Worm (Caenorhabditis elegans) whole organism, L3 larva: ENCODE measurements around the gene cyp-35A5.

Experiments
- daf-12 ChIP-seq: fragments of 150-350 bp; optimal IDR thresholded peaks from 2 replicates; lab custom pipeline; 2014; ENCODE audit warnings: missing biosample characterization, missing genetic modification reagents, missing genetic modification characterization
- egl-5 ChIP-seq: fragments of 150-350 bp; optimal IDR thresholded peaks from 2 replicates; lab custom pipeline; 2017; ENCODE audit warnings: missing biosample characterization, missing genetic modification reagents, missing genetic modification characterization, inconsistent platforms
- fos-1 ChIP-seq: fragments of 150-350 bp; optimal IDR thresholded peaks from 2 replicates; lab custom pipeline; 2014; ENCODE audit warnings: missing biosample characterization, missing genetic modification characterization
- nfya-1 ChIP-seq: sonication (generic microtip); optimal IDR thresholded peaks from 2 replicates; lab custom pipeline; 2017; ENCODE audit warnings: missing genetic modification characterization, mild to moderate bottlenecking, missing compliant biosample characterization, antibody characterized with exemption, moderate library complexity; ENCODE audit not compliant: insufficient read depth
- nhr-28 ChIP-seq: fragments of 150-350 bp; optimal IDR thresholded peaks from 2 replicates; lab custom pipeline; 2014; ENCODE audit warnings: missing biosample characterization, missing genetic modification characterization
- pha-4 ChIP-seq: fragments of 150-350 bp; optimal IDR thresholded peaks from 2 replicates; lab custom pipeline; 2014; ENCODE audit warnings: missing biosample characterization, missing genetic modification reagents, missing genetic modification characterization
- pqm-1 ChIP-seq: fragments of 150-350 bp; optimal IDR thresholded peaks from 2 replicates; lab custom pipeline; 2017; ENCODE audit warnings: missing biosample characterization, missing genetic modification characterization, inconsistent platforms
- skn-1 ChIP-seq: fragments of 150-350 bp; optimal IDR thresholded peaks from 2 replicates; lab custom pipeline; 2014; ENCODE audit warnings: missing biosample characterization, missing genetic modification characterization
- snpc-4 ChIP-seq: fragments of 150-350 bp; optimal IDR thresholded peaks from 2 replicates; lab custom pipeline; 2014; ENCODE audit warnings: missing biosample characterization, missing genetic modification characterization
- unc-39 ChIP-seq: sonication (generic microtip); optimal IDR thresholded peaks from 4 replicates; lab custom pipeline; 2017; ENCODE audit warnings: missing biosample characterization, missing genetic modification characterization
- unc-62 ChIP-seq: fragments of 150-350 bp; sonication (generic microtip); optimal IDR thresholded peaks from 4 replicates; lab custom pipeline; 2014; ENCODE audit warnings: missing biosample characterization, missing genetic modification reagents, missing genetic modification characterization

DNA sequence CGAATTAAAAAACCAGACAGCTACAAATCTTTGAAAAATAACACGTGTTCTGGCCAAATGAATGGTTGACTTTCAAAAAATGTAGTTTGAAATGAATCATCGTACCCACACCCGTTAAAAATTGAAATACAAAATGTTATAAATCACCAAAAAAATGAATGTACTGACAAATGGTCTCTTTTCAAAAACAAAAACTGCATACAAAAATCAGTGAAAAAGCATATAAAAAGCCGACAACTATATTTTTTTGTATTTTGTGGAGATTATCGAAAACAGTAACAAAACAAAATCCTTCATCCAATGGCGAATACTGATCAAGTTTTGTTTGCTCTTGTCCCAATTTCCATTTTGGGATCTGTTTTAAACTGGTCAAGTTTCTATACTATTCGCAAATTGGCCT lies 16.8 kb upstream of the cyp-35A5 start, which contains the start of gene srx-66:
- TF ChIP-seq nhr-28 (tag; lab: Kevin White, UChicago): no peak
- no peak for TF ChIP-seq unc-39 (tag; lab: Kevin White, UChicago)
- TF ChIP-seq daf-12: no peak
- TF ChIP-seq unc-62 (GFP tag; lab: Kevin White, UChicago): no peak
- no peak for TF ChIP-seq pha-4 (tag; lab: Kevin White, UChicago)
- TF ChIP-seq nfya-1 (tag; lab: Kevin White, UChicago): no peak
- no peak for TF ChIP-seq fos-1 (tag; lab: Kevin White, UChicago)
- no peak for TF ChIP-seq snpc-4
- no peak for TF ChIP-seq skn-1 (tag; lab: Kevin White, UChicago)
- no peak for TF ChIP-seq pqm-1 (tag; lab: Kevin White, UChicago)
- no peak for TF ChIP-seq egl-5 (tag; lab: Kevin White, UChicago)
